Worm (Caenorhabditis elegans) whole organism, young adult: Measurements from ENCODE around the gene vit-2.

ENCODE experiments used
- B0019.2 ChIP-seq: fragments of 200-800 bp; sonication (Bioruptor generic); conservative IDR thresholded peaks from 2 replicates; pipeline ENCODE4 v1.3.6; 2022; ENCODE audit warnings: missing genetic modification reagents, missing genetic modification characterization, missing compliant biosample characterization
- C06A6.2 ChIP-seq: fragments of 200-800 bp; sonication (Bioruptor generic); conservative IDR thresholded peaks from 2 replicates; pipeline ENCODE4 v1.3.6; 2022; ENCODE audit warnings: missing genetic modification characterization, missing compliant biosample characterization
- C17E4.6 ChIP-seq: fragments of 200-800 bp; sonication (Bioruptor generic); IDR thresholded peaks from 2 replicates; pipeline ENCODE4 v1.3.6; 2022; ENCODE audit warnings: missing genetic modification reagents, missing genetic modification characterization, missing compliant biosample characterization
- F23B12.7 ChIP-seq: sonication (generic microtip); optimal IDR thresholded peaks from 2 replicates; lab custom pipeline; 2017; ENCODE audit warnings: missing genetic modification characterization, mild to moderate bottlenecking, missing compliant biosample characterization, antibody characterized with exemption, moderate library complexity; ENCODE audit not compliant: insufficient read depth
- F49E8.2 ChIP-seq: sonication (generic microtip); optimal IDR thresholded peaks from 3 replicates; lab custom pipeline; 2017; ENCODE audit warnings: missing genetic modification characterization, mild to moderate bottlenecking, missing compliant biosample characterization, antibody characterized with exemption, moderate library complexity; ENCODE audit not compliant: insufficient read depth
- K11D2.4 ChIP-seq: fragments of 200-800 bp; sonication (Bioruptor generic); IDR thresholded peaks from 2 replicates; pipeline ENCODE4 v1.3.6; 2022; ENCODE audit warnings: missing genetic modification reagents, missing genetic modification characterization, missing compliant biosample characterization
- Y95B8A.8 ChIP-seq: fragments of 200-800 bp; sonication (Bioruptor generic); IDR thresholded peaks from 2 replicates; pipeline ENCODE4 v1.3.6; 2022; ENCODE audit warnings: missing genetic modification reagents, missing genetic modification characterization, missing compliant biosample characterization
- ama-1 ChIP-seq, 3 experiments: fragments of 150-350 bp in 1 of 3; sonication (generic microtip) in 2 of 3; optimal IDR thresholded peaks; 2 replicates each; lab custom pipeline; 2014 to 2018; ENCODE audit warnings: missing biosample characterization in 2 of 3, missing genetic modification characterization in 2 of 3, missing genetic modification reagents in 2 of 3
- attf-5 ChIP-seq: fragments of 200-800 bp; sonication (Bioruptor generic); optimal IDR thresholded peaks from 2 replicates; lab custom pipeline; 2018; ENCODE audit warnings: mild to moderate bottlenecking, missing genetic modification characterization, missing compliant biosample characterization
- cebp-1 ChIP-seq, 2 experiments: fragments of 200-800 bp in 1 of 2; sonication (Bioruptor generic) in 1 of 2; sonication (generic microtip) in 1 of 2; IDR thresholded peaks in 1 of 2; optimal IDR thresholded peaks in 1 of 2; 2 replicates each; pipeline versions ENCODE4 v1.3.6 to Lab custom; 2017 to 2022; ENCODE audit warnings: missing compliant biosample characterization in 2 of 2, missing genetic modification characterization in 2 of 2, mild to moderate bottlenecking in 1 of 2, missing genetic modification reagents in 1 of 2, moderate library complexity in 1 of 2
- ceh-100 ChIP-seq: fragments of 200-800 bp; sonication (Bioruptor generic); IDR thresholded peaks from 2 replicates; pipeline ENCODE4 v1.3.6; 2022; ENCODE audit warnings: missing genetic modification reagents, missing genetic modification characterization, missing compliant biosample characterization
- ceh-79 ChIP-seq: sonication (generic microtip); optimal IDR thresholded peaks from 2 replicates; lab custom pipeline; 2017; ENCODE audit warnings: mild to moderate bottlenecking, missing genetic modification characterization, missing compliant biosample characterization
- egl-18 ChIP-seq: fragments of 200-800 bp; sonication (Bioruptor generic); IDR thresholded peaks from 2 replicates; pipeline ENCODE4 v1.3.6; 2022; ENCODE audit warnings: missing genetic modification reagents, missing genetic modification characterization, missing compliant biosample characterization
- egl-44 ChIP-seq: fragments of 200-800 bp; sonication (Bioruptor generic); IDR thresholded peaks from 2 replicates; pipeline ENCODE4 v1.3.6; 2022; ENCODE audit warnings: missing genetic modification reagents, missing genetic modification characterization, missing compliant biosample characterization
- ets-4 ChIP-seq: fragments of 200-800 bp; sonication (Bioruptor generic); optimal IDR thresholded peaks from 2 replicates; lab custom pipeline; 2018; ENCODE audit warnings: mild to moderate bottlenecking, missing genetic modification characterization, missing compliant biosample characterization
- gei-17 ChIP-seq: fragments of 200-800 bp; sonication (Bioruptor generic); optimal IDR thresholded peaks from 2 replicates; lab custom pipeline; 2018; ENCODE audit warnings: mild to moderate bottlenecking, missing genetic modification characterization, missing compliant biosample characterization
- him-1 ChIP-seq: sonication (generic microtip); optimal IDR thresholded peaks from 2 replicates; lab custom pipeline; 2016; ENCODE audit warnings: missing genotype, missing genetic modification reagents, missing genetic modification characterization, missing compliant biosample characterization
- hlh-26 ChIP-seq: fragments of 200-800 bp; sonication (Bioruptor generic); conservative IDR thresholded peaks from 2 replicates; pipeline ENCODE4 v1.3.6; 2022; ENCODE audit warnings: missing genetic modification reagents, missing genetic modification characterization, missing compliant biosample characterization
- hmg-1.2 ChIP-seq: fragments of 200-800 bp; sonication (Bioruptor generic); IDR thresholded peaks from 2 replicates; pipeline ENCODE4 v1.3.6; 2022; ENCODE audit warnings: missing genetic modification reagents, missing genetic modification characterization, missing compliant biosample characterization
- lin-35 ChIP-seq, 3 experiments: fragments of 150-350 bp in 2 of 3; sonication (generic microtip) in 1 of 3; optimal IDR thresholded peaks; 2 replicates each; lab custom pipeline; 2014 to 2018; ENCODE audit warnings: missing biosample characterization in 3 of 3, missing genetic modification characterization in 3 of 3, missing genetic modification reagents in 3 of 3
- lir-1 ChIP-seq: fragments of 200-800 bp; sonication (Bioruptor generic); conservative IDR thresholded peaks from 2 replicates; pipeline ENCODE4 v1.3.6; 2022; ENCODE audit warnings: missing genetic modification reagents, missing genetic modification characterization, missing compliant biosample characterization
- lsy-27 ChIP-seq: sonication (generic microtip); optimal IDR thresholded peaks from 2 replicates; lab custom pipeline; 2017; ENCODE audit warnings: missing genetic modification characterization, mild to moderate bottlenecking, missing compliant biosample characterization, antibody characterized with exemption, missing genotype, borderline replicate concordance; ENCODE audit not compliant: insufficient read depth
- madf-3 ChIP-seq: fragments of 200-800 bp; sonication (Bioruptor generic); IDR thresholded peaks from 2 replicates; pipeline ENCODE4 v1.3.6; 2022; ENCODE audit warnings: missing genetic modification reagents, missing genetic modification characterization, missing compliant biosample characterization
- nhr-80 ChIP-seq: sonication (generic microtip); optimal IDR thresholded peaks from 2 replicates; lab custom pipeline; 2016; ENCODE audit warnings: missing genetic modification characterization, missing compliant biosample characterization
- nhr-90 ChIP-seq: sonication (generic microtip); optimal IDR thresholded peaks from 2 replicates; lab custom pipeline; 2016; ENCODE audit warnings: missing genotype, mild to moderate bottlenecking, missing genetic modification characterization, missing compliant biosample characterization
- pha-4 ChIP-seq: fragments of 150-350 bp; sonication (generic microtip); optimal IDR thresholded peaks from 2 replicates; lab custom pipeline; 2014; ENCODE audit warnings: missing biosample characterization, missing genetic modification reagents, missing genetic modification characterization
- rcor-1 ChIP-seq: fragments of 200-800 bp; sonication (Bioruptor generic); IDR thresholded peaks from 2 replicates; pipeline ENCODE4 v1.3.6; 2022; ENCODE audit warnings: missing genetic modification reagents, missing genetic modification characterization, missing compliant biosample characterization
- repo-1 ChIP-seq: sonication (generic microtip); optimal IDR thresholded peaks from 2 replicates; lab custom pipeline; 2017; ENCODE audit warnings: mild to moderate bottlenecking, missing genetic modification characterization, missing compliant biosample characterization
- rpc-1 ChIP-seq, 2 experiments: fragments of 150-350 bp in 1 of 2; sonication (generic microtip) in 1 of 2; optimal IDR thresholded peaks; 2 replicates each; lab custom pipeline; 2014 to 2018; ENCODE audit warnings: missing biosample characterization in 1 of 2, missing genetic modification characterization in 1 of 2, missing genetic modification reagents in 1 of 2, missing genotype in 1 of 2
- sea-2 ChIP-seq: fragments of 200-800 bp; sonication (Bioruptor generic); IDR thresholded peaks from 2 replicates; pipeline ENCODE4 v1.3.6; 2022; ENCODE audit warnings: missing genetic modification characterization, missing compliant biosample characterization
- tbp1 ChIP-seq: fragments of 200-800 bp; sonication (Bioruptor generic); optimal IDR thresholded peaks from 2 replicates; lab custom pipeline; 2018; ENCODE audit warnings: mild to moderate bottlenecking, missing genetic modification characterization, missing compliant biosample characterization
- tbx-9 ChIP-seq: sonication (generic microtip); optimal IDR thresholded peaks from 2 replicates; lab custom pipeline; 2016; ENCODE audit warnings: borderline replicate concordance, missing genetic modification characterization, inconsistent platforms, missing compliant biosample characterization
- tlf-1 ChIP-seq: fragments of 200-800 bp; sonication (Bioruptor generic); optimal IDR thresholded peaks from 2 replicates; lab custom pipeline; 2018; ENCODE audit warnings: mild to moderate bottlenecking, missing genetic modification characterization, missing compliant biosample characterization
- zfh-2 ChIP-seq: fragments of 200-800 bp; sonication (Bioruptor generic); conservative IDR thresholded peaks from 2 replicates; pipeline ENCODE4 v1.3.6; 2022; ENCODE audit warnings: missing genetic modification reagents, missing genetic modification characterization, missing compliant biosample characterization
- ztf-22 ChIP-seq: fragments of 200-800 bp; sonication (Bioruptor generic); optimal IDR thresholded peaks from 2 replicates; lab custom pipeline; 2018; ENCODE audit warnings: mild to moderate bottlenecking, missing genetic modification characterization, moderate library complexity, missing compliant biosample characterization
- ztf-25 ChIP-seq: fragments of 200-800 bp; sonication (Bioruptor generic); IDR thresholded peaks from 2 replicates; pipeline ENCODE4 v1.3.6; 2022; ENCODE audit warnings: missing genetic modification reagents, missing genetic modification characterization, missing compliant biosample characterization
- ztf-26 ChIP-seq: sonication (generic microtip); optimal IDR thresholded peaks from 2 replicates; lab custom pipeline; 2017; ENCODE audit warnings: missing genetic modification characterization, missing compliant biosample characterization
- ztf-28 ChIP-seq: fragments of 200-800 bp; sonication (Bioruptor generic); IDR thresholded peaks from 2 replicates; pipeline ENCODE4 v1.3.6; 2022; ENCODE audit warnings: missing genetic modification reagents, missing genetic modification characterization, missing compliant biosample characterization
- ztf-3 ChIP-seq: fragments of 200-800 bp; sonication (Bioruptor generic); optimal IDR thresholded peaks from 2 replicates; lab custom pipeline; 2018; ENCODE audit warnings: mild to moderate bottlenecking, missing genetic modification characterization, missing compliant biosample characterization
- ztf-6 ChIP-seq: fragments of 200-800 bp; sonication (Bioruptor generic); IDR thresholded peaks from 2 replicates; pipeline ENCODE4 v1.3.6; 2022; ENCODE audit warnings: missing genetic modification reagents, missing genetic modification characterization, missing compliant biosample characterization

Gene vit-2

ce11 chrX:5085465-5085864 is 15.4 kb upstream of the vit-2 start (continued):
- TF ChIP-seq lir-1 (GFP tag; lab: Robert Waterston, UW), result peak; percentile 61; the same call in 1 of the 2 replicates
- peak; percentile 76; the same call in 1 of the 2 replicates for TF ChIP-seq egl-44 (GFP tag; lab: Robert Waterston, UW)
- TF ChIP-seq ztf-28 (GFP tag; lab: Robert Waterston, UW), result peak; percentile 74; the same call in 1 of the 2 replicates
- TF ChIP-seq Y95B8A.8, result no peak; the same call in 1 of the 2 replicates
- peak; percentile 83 for TF ChIP-seq rcor-1 (GFP tag; lab: Robert Waterston, UW)
- no peak for TF ChIP-seq pha-4 (tag; lab: Kevin White, UChicago)
- TF ChIP-seq gei-17 (GFP tag; lab: Kevin White, UChicago), result peak; percentile 79
- peak; percentile 89 for TF ChIP-seq nhr-90
- TF ChIP-seq tlf-1, result peak; percentile 60

ce11 chrX:5086212-5086611 is 14.6 kb upstream of the vit-2 start:
- peak; percentile 44; the same call in 1 of the 2 replicates for TF ChIP-seq hmg-1.2 (GFP tag; lab: Robert Waterston, UW)
- no peak for TF ChIP-seq hlh-26 (GFP tag; lab: Robert Waterston, UW)

ce11 chrX:5087366-5087891 is 13.4 kb upstream of the vit-2 start, which contains the start of gene pnk-4:
Gene pnk-4, plus strand, starts transcription at chrX:5087841.
- TF ChIP-seq ztf-25 (GFP tag; lab: Robert Waterston, UW) (no peak), B0019.2 (no peak), rpc-1 (optimal IDR thresholded peaks at IDR 0.05; lab: Kevin White, UChicago) (no peak), rpc-1 (tag; optimal IDR thresholded peaks at IDR 0.05; lab: Kevin White, UChicago) (no peak), him-1 (tag; lab: Kevin White, UChicago) (no peak), ceh-79 (tag; lab: Kevin White, UChicago) (no peak), cebp-1 (GFP tag; IDR thresholded peaks at IDR 0.05; lab: Robert Waterston, UW) (no peak), cebp-1 (tag; optimal IDR thresholded peaks at IDR 0.05; lab: Kevin White, UChicago) (no peak), rcor-1 (GFP tag; lab: Robert Waterston, UW) (no peak), madf-3 (GFP tag; lab: Robert Waterston, UW) (no peak), ztf-28 (GFP tag; lab: Robert Waterston, UW) (no peak), lin-35 (GFP tag; optimal IDR thresholded peaks at IDR 0.05; lab: Kevin White, UChicago) (no peak), tbp1 (GFP tag; lab: Kevin White, UChicago) (no peak), lsy-27 (tag; lab: Kevin White, UChicago) (no peak), zfh-2 (GFP tag; lab: Robert Waterston, UW) (no peak), ets-4 (GFP tag; lab: Kevin White, UChicago) (no peak), ztf-26 (tag; lab: Kevin White, UChicago) (no peak), egl-18 (no peak)
- TF ChIP-seq, all 124 proteins: peak for 0

- TF ChIP-seq F23B12.7, result no peak
- peak; percentile 65 for TF ChIP-seq nhr-80 (tag; lab: Kevin White, UChicago)
These were observed 6.8 kb upstream of the vit-2 start for ce11 chrX:5093997-5094396.

- TF ChIP-seq F49E8.2 (tag; lab: Kevin White, UChicago), result no peak
- TF ChIP-seq ztf-3 (GFP tag; lab: Kevin White, UChicago), result no peak
- no peak for TF ChIP-seq nhr-80 (tag; lab: Kevin White, UChicago)
- TF ChIP-seq Y95B8A.8, result no peak
- TF ChIP-seq C06A6.2 (GFP tag; lab: Robert Waterston, UW), result no peak
- TF ChIP-seq ceh-100 (GFP tag; lab: Robert Waterston, UW), result no peak
- no peak for TF ChIP-seq tbx-9 (tag; lab: Kevin White, UChicago)
- no peak for TF ChIP-seq sea-2 (GFP tag; lab: Robert Waterston, UW)
- no peak for TF ChIP-seq C17E4.6 (GFP tag; lab: Robert Waterston, UW)
- no peak for TF ChIP-seq ama-1 (optimal IDR thresholded peaks at IDR 0.05; lab: Kevin White, UChicago)
- TF ChIP-seq ama-1 (GFP tag; optimal IDR thresholded peaks at IDR 0.05; lab: Kevin White, UChicago), result no peak
- TF ChIP-seq him-1 (tag; lab: Kevin White, UChicago), result no peak
- no peak for TF ChIP-seq repo-1 (tag; lab: Kevin White, UChicago)
- no peak for TF ChIP-seq K11D2.4 (GFP tag; lab: Robert Waterston, UW)
- no peak for TF ChIP-seq ztf-22 (GFP tag; lab: Kevin White, UChicago)
- TF ChIP-seq ztf-6 (GFP tag; lab: Robert Waterston, UW), result no peak
- no peak for TF ChIP-seq attf-5 (GFP tag; lab: Kevin White, UChicago)
- no peak for TF ChIP-seq lir-1 (GFP tag; lab: Robert Waterston, UW)
These were observed 3.9 kb upstream of the vit-2 start, which contains the start of gene acn-1 for ce11 chrX:5096967-5097366. Gene acn-1, minus strand, starts transcription at chrX:5097067.
